Fruit fly (Drosophila melanogaster) whole organism, adult: ENCODE results near the gene CG11980.

Experiments used
- CG11617 ChIP-seq: fragments of 200-800 bp; sonication (Bioruptor generic); optimal IDR thresholded peaks from 2 replicates; lab custom pipeline; 2017; ENCODE audit warnings: mild to moderate bottlenecking, missing biosample characterization, missing genetic modification reagents, missing genetic modification characterization
- CG12768 ChIP-seq: fragments of 200-800 bp; sonication (Bioruptor generic); optimal IDR thresholded peaks from 2 replicates; lab custom pipeline; 2017; ENCODE audit warnings: missing biosample characterization, missing genetic modification characterization, mild to moderate bottlenecking, moderate library complexity, missing genetic modification reagents
- CG14711 ChIP-seq: fragments of 200-800 bp; sonication (Bioruptor generic); optimal IDR thresholded peaks from 2 replicates; lab custom pipeline; 2018; ENCODE audit warnings: missing biosample characterization, mild to moderate bottlenecking, missing genetic modification characterization, moderate library complexity
- CG1620 ChIP-seq: fragments of 200-800 bp; sonication (Bioruptor generic); optimal IDR thresholded peaks from 2 replicates; lab custom pipeline; 2016; ENCODE audit warnings: missing biosample characterization, missing genetic modification characterization
- CG33017 ChIP-seq: fragments of 200-800 bp; sonication (Bioruptor generic); optimal IDR thresholded peaks from 2 replicates; lab custom pipeline; 2018; ENCODE audit warnings: missing biosample characterization, mild to moderate bottlenecking, missing genetic modification characterization, moderate library complexity
- CG5204 ChIP-seq: fragments of 200-800 bp; sonication (Bioruptor generic); optimal IDR thresholded peaks from 2 replicates; lab custom pipeline; 2016; ENCODE audit warnings: missing biosample characterization, missing genetic modification characterization
- CG7045 ChIP-seq: fragments of 200-800 bp; sonication (Bioruptor generic); optimal IDR thresholded peaks from 2 replicates; lab custom pipeline; 2017; ENCODE audit warnings: missing biosample characterization, mild to moderate bottlenecking, missing genetic modification characterization
- CG7101 ChIP-seq: fragments of 200-800 bp; sonication (Bioruptor generic); optimal IDR thresholded peaks from 2 replicates; lab custom pipeline; 2018; ENCODE audit warnings: missing biosample characterization, mild to moderate bottlenecking, missing genetic modification characterization, moderate library complexity
- Clk ChIP-seq: fragments of 200-800 bp; sonication (Bioruptor generic); optimal IDR thresholded peaks from 2 replicates; lab custom pipeline; 2017; ENCODE audit warnings: missing biosample characterization, missing genetic modification characterization
- Crg-1 ChIP-seq: fragments of 200-800 bp; sonication (Bioruptor generic); optimal IDR thresholded peaks from 2 replicates; lab custom pipeline; 2016; ENCODE audit warnings: missing biosample characterization, missing genetic modification characterization
- Hr96 ChIP-seq: fragments of 200-800 bp; sonication (Bioruptor generic); optimal IDR thresholded peaks from 2 replicates; lab custom pipeline; 2016; ENCODE audit warnings: missing biosample characterization, missing genetic modification characterization
- Mnt ChIP-seq: fragments of 200-800 bp; sonication (Bioruptor generic); optimal IDR thresholded peaks from 2 replicates; lab custom pipeline; 2016; ENCODE audit warnings: missing biosample characterization, mild to moderate bottlenecking, missing genetic modification characterization
- bab1 ChIP-seq: fragments of 200-800 bp; sonication (Bioruptor generic); optimal IDR thresholded peaks from 3 replicates; lab custom pipeline; 2019; ENCODE audit warnings: missing biosample characterization, mild to moderate bottlenecking, missing genetic modification characterization, moderate library complexity
- cic ChIP-seq: fragments of 200-800 bp; sonication (Bioruptor generic); optimal IDR thresholded peaks from 2 replicates; lab custom pipeline; 2017; ENCODE audit warnings: missing biosample characterization, mild to moderate bottlenecking, missing genetic modification characterization, moderate library complexity
- cnc ChIP-seq, 2 experiments: fragments of >200 bp; optimal IDR thresholded peaks; 2 replicates each; lab custom pipeline; 2017
- kay ChIP-seq: fragments of 200-800 bp; sonication (Bioruptor generic); peaks from one replicate; lab custom pipeline; 2016; ENCODE audit warnings: missing biosample characterization, missing genetic modification characterization, borderline replicate concordance
- ovo ChIP-seq: fragments of 200-800 bp; sonication (Bioruptor generic); optimal IDR thresholded peaks from 2 replicates; lab custom pipeline; 2016; ENCODE audit warnings: missing biosample characterization, missing genetic modification characterization
- pad ChIP-seq: fragments of 200-800 bp; sonication (Bioruptor generic); optimal IDR thresholded peaks from 3 replicates; lab custom pipeline; 2017; ENCODE audit warnings: missing biosample characterization, missing genetic modification characterization, mild to moderate bottlenecking, moderate library complexity, missing genetic modification reagents
- tj ChIP-seq: fragments of 200-800 bp; sonication (Bioruptor generic); optimal IDR thresholded peaks from 3 replicates; lab custom pipeline; 2017; ENCODE audit warnings: missing biosample characterization, mild to moderate bottlenecking, missing genetic modification characterization, moderate library complexity
- toe ChIP-seq: fragments of 200-800 bp; sonication (Bioruptor generic); optimal IDR thresholded peaks from 2 replicates; lab custom pipeline; 2016; ENCODE audit warnings: missing biosample characterization, missing genetic modification characterization

Gene CG11980

DNA sequence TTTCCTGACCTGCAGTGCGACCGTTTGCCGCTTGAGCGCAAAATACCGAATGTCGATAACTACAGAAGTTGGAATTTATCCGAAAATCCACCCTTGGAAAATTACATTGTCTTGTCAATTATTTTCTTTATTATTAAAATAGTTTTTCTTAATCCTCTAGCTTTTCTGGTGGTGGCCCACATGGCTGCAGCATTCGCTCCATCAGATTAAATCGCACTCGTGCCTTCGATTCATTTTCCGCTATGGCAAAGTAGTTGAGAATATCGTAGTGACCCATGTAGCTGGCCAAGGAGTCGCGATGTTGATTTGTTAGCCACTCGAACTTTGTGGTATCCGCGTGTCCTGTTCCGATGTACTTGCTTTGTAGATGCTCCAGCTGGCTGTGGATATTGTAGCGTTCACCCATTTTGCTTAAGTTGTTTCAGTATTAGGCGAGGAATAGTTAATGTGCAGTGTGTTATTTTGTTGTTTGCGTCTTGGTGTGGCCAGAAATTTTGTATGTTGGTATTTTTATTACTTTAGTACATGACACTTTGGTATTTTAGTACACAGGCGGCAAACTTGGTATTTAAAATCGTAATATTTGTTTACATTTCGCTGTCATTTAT is 11.1 kb downstream of the CG11980 start, which contains the start of the genes Kcmf1, Sf3b5 and CG11986:
Gene Kcmf1, minus strand, starts transcription at position 51 of the 608 bp plus-strand sequence.
Gene Sf3b5, minus strand, starts transcription at position 483 of the 608 bp plus-strand sequence.
Gene CG11986, plus strand, starts transcription at position 588 of the 608 bp plus-strand sequence.
- no peak for TF ChIP-seq CG5204
- no peak for TF ChIP-seq Crg-1 (GFP tag; lab: Kevin White, UChicago)
- TF ChIP-seq bab1 (GFP tag; lab: Kevin White, UChicago): no peak
- TF ChIP-seq CG33017 (tag; lab: Kevin White, UChicago): no peak
- TF ChIP-seq tj (GFP tag; lab: Kevin White, UChicago): no peak
- no peak for TF ChIP-seq CG1620 (GFP tag; lab: Kevin White, UChicago)
- TF ChIP-seq Hr96: no peak
- TF ChIP-seq CG7101: no peak
- TF ChIP-seq pad (GFP tag; lab: Kevin White, UChicago): no peak
- no peak for TF ChIP-seq ovo (GFP tag; lab: Kevin White, UChicago)
- TF ChIP-seq Mnt (GFP tag; lab: Kevin White, UChicago): no peak
- no peak for TF ChIP-seq CG12768
- no peak for TF ChIP-seq CG11617 (GFP tag; lab: Kevin White, UChicago)
- TF ChIP-seq CG14711: no peak
- no peak for TF ChIP-seq cic (GFP tag; lab: Kevin White, UChicago)
- TF ChIP-seq Clk (GFP tag; lab: Kevin White, UChicago): no peak
- no peak for TF ChIP-seq CG7045 (GFP tag; lab: Kevin White, UChicago)
- no peak for TF ChIP-seq cnc (optimal IDR thresholded peaks at IDR 0.05; lab: Kevin White, UChicago)
- no peak for TF ChIP-seq kay (GFP tag; lab: Kevin White, UChicago)
- no peak for TF ChIP-seq toe (GFP tag; lab: Kevin White, UChicago)

- TF ChIP-seq CG11617 (GFP tag; lab: Kevin White, UChicago) (no peak), bab1 (GFP tag; lab: Kevin White, UChicago) (peak; percentile 17), ovo (GFP tag; lab: Kevin White, UChicago) (no peak), CG12768 (no peak), pad (GFP tag; lab: Kevin White, UChicago) (no peak), tj (GFP tag; lab: Kevin White, UChicago) (peak; percentile 95)
Measured at dm6 chr3R:9016869-9017268, 13.1 kb downstream of the CG11980 start.

DNA sequence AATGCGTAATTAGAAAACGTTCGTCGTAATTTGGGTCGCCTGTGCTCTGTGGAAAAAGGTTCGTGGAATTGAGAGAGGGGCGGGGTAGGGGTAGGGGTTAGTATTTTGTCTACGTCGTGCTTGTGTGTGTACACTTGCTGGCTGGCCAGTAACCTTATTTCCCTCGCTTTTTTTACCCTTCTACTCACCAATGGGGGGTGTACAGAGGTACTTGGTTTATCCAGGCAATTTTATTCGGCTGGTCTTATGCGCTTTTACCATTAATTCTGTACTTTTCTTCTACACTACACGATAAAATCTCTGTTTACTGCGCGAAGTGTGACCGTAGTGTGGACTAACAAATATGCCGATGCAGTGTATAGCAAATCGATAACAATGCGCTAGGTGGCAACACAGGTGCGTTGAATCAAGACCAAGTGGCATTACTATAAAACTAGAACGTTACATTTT is 15.9 kb downstream of the CG11980 start, which contains the start of gene tgo:
Gene tgo, minus strand, starts transcription at position 334 of the 450 bp plus-strand sequence.
- TF ChIP-seq toe (GFP tag; lab: Kevin White, UChicago) (no peak), tj (GFP tag; lab: Kevin White, UChicago) (peak; percentile 69), CG7045 (GFP tag; lab: Kevin White, UChicago) (no peak), bab1 (GFP tag; lab: Kevin White, UChicago) (peak; percentile 65), Mnt (GFP tag; lab: Kevin White, UChicago) (peak; percentile 53), cic (GFP tag; lab: Kevin White, UChicago) (peak; percentile 44), CG1620 (GFP tag; lab: Kevin White, UChicago) (no peak), CG33017 (tag; lab: Kevin White, UChicago) (no peak), cnc (optimal IDR thresholded peaks at IDR 0.05; lab: Kevin White, UChicago) (no peak), CG14711 (no peak), CG11617 (GFP tag; lab: Kevin White, UChicago) (peak; percentile 17), pad (GFP tag; lab: Kevin White, UChicago) (peak; percentile 16), Crg-1 (GFP tag; lab: Kevin White, UChicago) (peak; percentile 14), CG7101 (peak; percentile 2)

DNA sequence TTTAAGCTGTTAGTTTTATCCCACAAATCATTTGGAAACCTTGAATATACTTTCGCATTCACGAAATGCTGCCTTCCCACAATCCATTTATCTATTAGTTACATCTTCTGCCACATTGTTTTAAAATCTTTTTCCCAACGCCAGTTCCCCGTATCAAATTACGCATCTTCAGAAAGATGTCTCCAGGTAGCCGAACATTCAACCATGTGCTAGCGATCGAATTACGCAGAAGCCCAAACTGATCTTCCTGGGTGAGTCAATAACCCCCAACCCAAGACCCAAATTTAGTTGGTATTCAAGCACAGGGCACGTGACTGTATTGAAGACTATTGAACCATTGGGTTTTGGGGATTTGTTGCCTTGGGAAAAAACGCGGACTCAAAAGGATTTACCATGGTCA is 20.1 kb downstream of the CG11980 start:
- TF ChIP-seq Clk (GFP tag; lab: Kevin White, UChicago) (no peak), CG11617 (GFP tag; lab: Kevin White, UChicago) (no peak), tj (GFP tag; lab: Kevin White, UChicago) (no peak), Crg-1 (GFP tag; lab: Kevin White, UChicago) (no peak), CG12768 (no peak), CG7045 (GFP tag; lab: Kevin White, UChicago) (no peak), bab1 (GFP tag; lab: Kevin White, UChicago) (no peak), CG5204 (no peak), Mnt (GFP tag; lab: Kevin White, UChicago) (no peak), CG14711 (no peak), CG7101 (no peak), CG1620 (GFP tag; lab: Kevin White, UChicago) (no peak), Hr96 (no peak), cnc (optimal IDR thresholded peaks at IDR 0.05; lab: Kevin White, UChicago) (no peak), kay (GFP tag; lab: Kevin White, UChicago) (no peak), CG33017 (tag; lab: Kevin White, UChicago) (no peak)

DNA sequence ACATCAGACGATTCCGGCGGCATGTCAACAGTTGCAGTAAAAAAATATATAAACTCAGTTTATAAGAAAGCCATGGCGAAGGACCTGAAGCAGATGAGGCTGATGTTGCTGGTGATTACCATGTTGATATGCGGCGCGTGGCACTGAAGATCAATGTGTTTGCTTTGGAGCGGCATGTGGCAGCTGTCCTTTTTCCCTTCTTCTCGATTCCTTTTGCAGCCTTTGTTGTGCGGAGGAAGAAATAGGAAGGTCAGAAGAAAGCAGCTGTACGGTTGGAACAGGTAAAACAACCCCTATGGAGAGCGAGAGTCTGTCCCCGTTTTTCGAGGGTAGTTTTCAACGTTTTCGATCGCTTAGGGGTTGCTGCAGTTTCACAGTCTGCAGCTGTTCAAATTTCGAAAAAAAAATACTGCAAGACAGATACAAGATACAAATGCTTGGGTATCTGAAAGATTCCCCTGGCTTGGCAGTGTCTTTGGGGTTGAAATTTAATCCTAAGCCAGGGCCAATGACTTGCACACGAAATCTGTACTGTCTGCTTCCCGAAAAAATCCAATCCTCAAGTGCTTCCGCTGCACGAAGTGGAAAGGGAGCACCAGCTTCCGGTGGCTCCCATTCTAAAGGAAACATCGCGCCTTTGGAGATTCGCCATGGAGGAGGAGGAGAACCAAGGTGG is 21.2 kb downstream of the CG11980 start:
- TF ChIP-seq CG7045 (GFP tag; lab: Kevin White, UChicago): no peak
- TF ChIP-seq toe (GFP tag; lab: Kevin White, UChicago): no peak
- no peak for TF ChIP-seq CG1620 (GFP tag; lab: Kevin White, UChicago)
- TF ChIP-seq tj (GFP tag; lab: Kevin White, UChicago): no peak
- TF ChIP-seq CG5204: no peak
- TF ChIP-seq cnc (optimal IDR thresholded peaks at IDR 0.05; lab: Kevin White, UChicago): no peak
- TF ChIP-seq kay (GFP tag; lab: Kevin White, UChicago): no peak
- no peak for TF ChIP-seq CG11617 (GFP tag; lab: Kevin White, UChicago)
- no peak for TF ChIP-seq Clk (GFP tag; lab: Kevin White, UChicago)
- TF ChIP-seq CG7101: no peak
- TF ChIP-seq bab1 (GFP tag; lab: Kevin White, UChicago): no peak
- no peak for TF ChIP-seq Crg-1 (GFP tag; lab: Kevin White, UChicago)
- no peak for TF ChIP-seq cic (GFP tag; lab: Kevin White, UChicago)
- TF ChIP-seq CG33017 (tag; lab: Kevin White, UChicago): no peak
- TF ChIP-seq Mnt (GFP tag; lab: Kevin White, UChicago): no peak
- TF ChIP-seq ovo (GFP tag; lab: Kevin White, UChicago): no peak
- TF ChIP-seq CG12768: no peak
